Fruit fly (Drosophila melanogaster) whole organism, embryonic: Measurements from ENCODE around the gene Smug.

Source experiments
- BEAF-32 ChIP-seq: fragments of 200-800 bp; sonication (Bioruptor generic); optimal IDR thresholded peaks from 3 replicates; lab custom pipeline; 2017; ENCODE audit warnings: missing biosample characterization, missing genetic modification characterization, mild to moderate bottlenecking, moderate library complexity, missing genetic modification reagents
- Bgb ChIP-seq: fragments of 200-800 bp; sonication (Bioruptor generic); IDR thresholded peaks from 2 replicates; pipeline ENCODE4 v1.3.6; 2022; ENCODE audit warnings: missing biosample characterization, missing genetic modification characterization; ENCODE audit not compliant: partially characterized antibody
- CG10321 ChIP-seq: fragments of 200-800 bp; sonication (Bioruptor generic); IDR thresholded peaks from 2 replicates; pipeline ENCODE4 v1.3.6; 2022; ENCODE audit warnings: missing biosample characterization, missing genetic modification characterization
- CG14050 ChIP-seq: fragments of 200-800 bp; sonication (Bioruptor generic); IDR thresholded peaks from 3 replicates; pipeline ENCODE4 v1.3.6; 2022; ENCODE audit warnings: missing biosample characterization, missing genetic modification characterization
- CG15269 ChIP-seq: fragments of 200-800 bp; sonication (Bioruptor generic); optimal IDR thresholded peaks from 2 replicates; lab custom pipeline; 2018; ENCODE audit warnings: missing biosample characterization, mild to moderate bottlenecking, missing genetic modification characterization, moderate library complexity
- CG1647 ChIP-seq: fragments of 200-800 bp; sonication (Bioruptor generic); optimal IDR thresholded peaks from 3 replicates; lab custom pipeline; 2016; ENCODE audit warnings: missing biosample characterization, missing genetic modification characterization
- CG17186 ChIP-seq: fragments of 200-800 bp; sonication (Bioruptor generic); optimal IDR thresholded peaks from 3 replicates; lab custom pipeline; 2017; ENCODE audit warnings: missing biosample characterization, missing genetic modification reagents, missing genetic modification characterization
- CG3838 ChIP-seq: fragments of 200-800 bp; sonication (Bioruptor generic); optimal IDR thresholded peaks from 3 replicates; lab custom pipeline; 2016; ENCODE audit warnings: missing biosample characterization, missing genetic modification characterization
- CG4617 ChIP-seq: fragments of 200-800 bp; sonication (Bioruptor generic); optimal IDR thresholded peaks from 3 replicates; lab custom pipeline; 2016; ENCODE audit warnings: missing biosample characterization, missing genetic modification characterization, borderline replicate concordance
- CG4820 ChIP-seq: fragments of 200-800 bp; sonication (Bioruptor generic); optimal IDR thresholded peaks from 3 replicates; lab custom pipeline; 2016; ENCODE audit warnings: missing biosample characterization, missing genetic modification characterization
- CG6813 ChIP-seq: fragments of 200-800 bp; sonication (Bioruptor generic); optimal IDR thresholded peaks from 2 replicates; lab custom pipeline; 2017; ENCODE audit warnings: missing biosample characterization, missing genetic modification characterization, mild to moderate bottlenecking, moderate library complexity, missing genetic modification reagents
- CG8359 ChIP-seq: fragments of 200-800 bp; sonication (Bioruptor generic); optimal IDR thresholded peaks from 2 replicates; lab custom pipeline; 2017; ENCODE audit warnings: missing biosample characterization, mild to moderate bottlenecking, missing genetic modification characterization, borderline replicate concordance
- Camta ChIP-seq: fragments of 200-800 bp; sonication (Bioruptor generic); optimal IDR thresholded peaks from 2 replicates; lab custom pipeline; 2016; ENCODE audit warnings: missing biosample characterization, missing genetic modification characterization
- Ets65A ChIP-seq: fragments of 200-800 bp; sonication (Bioruptor generic); peaks from one replicate; lab custom pipeline; 2016; ENCODE audit warnings: missing biosample characterization, missing genetic modification characterization
- Hmr ChIP-seq: fragments of 200-800 bp; sonication (Bioruptor generic); optimal IDR thresholded peaks from 3 replicates; lab custom pipeline; 2017; ENCODE audit warnings: mild to moderate bottlenecking, missing biosample characterization, missing genetic modification reagents, missing genetic modification characterization
- Kr ChIP-seq: fragments of 200-800 bp; sonication (Bioruptor generic); optimal IDR thresholded peaks from 2 replicates; lab custom pipeline; 2017; ENCODE audit warnings: missing biosample characterization, mild to moderate bottlenecking, missing genetic modification characterization
- Lpt ChIP-seq: fragments of >200 bp; optimal IDR thresholded peaks from 2 replicates; lab custom pipeline; 2018; ENCODE audit warnings: missing biosample characterization, missing genetic modification characterization
- MBD-R2 ChIP-seq: fragments of 200-800 bp; sonication (Bioruptor generic); IDR thresholded peaks from 2 replicates; pipeline ENCODE4 v1.3.6; 2022; ENCODE audit warnings: missing biosample characterization, missing genetic modification characterization
- Med ChIP-seq: fragments of 200-800 bp; sonication (Bioruptor generic); peaks from one replicate; lab custom pipeline; 2016; ENCODE audit warnings: missing biosample characterization, missing genetic modification characterization, mild to moderate bottlenecking, inconsistent platforms, moderate library complexity
- Nf-YC ChIP-seq: fragments of 200-800 bp; optimal IDR thresholded peaks from 3 replicates; lab custom pipeline; 2019; ENCODE audit warnings: missing biosample characterization, mild to moderate bottlenecking, missing genetic modification characterization, moderate library complexity
- Rfx ChIP-seq: fragments of 200-800 bp; sonication (Bioruptor generic); IDR thresholded peaks from 2 replicates; pipeline ENCODE4 v1.3.6; 2022; ENCODE audit warnings: missing biosample characterization, missing genetic modification characterization
- Rx ChIP-seq: fragments of 200-800 bp; sonication (Bioruptor generic); IDR thresholded peaks from 2 replicates; pipeline ENCODE4 v1.3.6; 2022; ENCODE audit warnings: missing biosample characterization, missing genetic modification characterization
- Ssrp ChIP-seq: fragments of 200-800 bp; sonication (Bioruptor generic); optimal IDR thresholded peaks from 2 replicates; lab custom pipeline; 2018; ENCODE audit warnings: missing biosample characterization, mild to moderate bottlenecking, missing genetic modification characterization, moderate library complexity
- ab ChIP-seq: fragments of 200-800 bp; sonication (Bioruptor generic); optimal IDR thresholded peaks from 2 replicates; lab custom pipeline; 2016; ENCODE audit warnings: missing biosample characterization, missing genetic modification characterization
- bbx ChIP-seq: fragments of 200-800 bp; sonication (Bioruptor generic); IDR thresholded peaks from 2 replicates; pipeline ENCODE4 v1.3.6; 2022; ENCODE audit warnings: missing biosample characterization, missing genetic modification characterization; ENCODE audit not compliant: partially characterized antibody
- btn ChIP-seq: fragments of 200-800 bp; sonication (Bioruptor generic); optimal IDR thresholded peaks from 2 replicates; lab custom pipeline; 2016; ENCODE audit warnings: missing biosample characterization, missing genetic modification characterization
- cwo ChIP-seq: fragments of 200-800 bp; sonication (Bioruptor generic); optimal IDR thresholded peaks from 3 replicates; lab custom pipeline; 2017; ENCODE audit warnings: missing biosample characterization, missing genetic modification characterization, mild to moderate bottlenecking, moderate library complexity, missing genetic modification reagents
- dan ChIP-seq: fragments of 200-800 bp; sonication (Bioruptor generic); IDR thresholded peaks from 2 replicates; pipeline ENCODE4 v1.3.6; 2022; ENCODE audit warnings: missing biosample characterization, missing genetic modification characterization
- dmrt11E ChIP-seq: fragments of 200-800 bp; sonication (Bioruptor generic); optimal IDR thresholded peaks from 3 replicates; lab custom pipeline; 2018; ENCODE audit warnings: missing biosample characterization, mild to moderate bottlenecking, missing genetic modification characterization, moderate library complexity
- fd3F ChIP-seq: fragments of 200-800 bp; sonication (Bioruptor generic); optimal IDR thresholded peaks from 2 replicates; lab custom pipeline; 2018; ENCODE audit warnings: missing biosample characterization, mild to moderate bottlenecking, missing genetic modification characterization, moderate library complexity
- jing ChIP-seq: fragments of 200-800 bp; sonication (Bioruptor generic); optimal IDR thresholded peaks from 2 replicates; lab custom pipeline; 2018; ENCODE audit warnings: missing biosample characterization, mild to moderate bottlenecking, missing genetic modification characterization
- nerfin-1 ChIP-seq: fragments of 200-800 bp; sonication (Bioruptor generic); optimal IDR thresholded peaks from 3 replicates; lab custom pipeline; 2019; ENCODE audit warnings: missing biosample characterization, mild to moderate bottlenecking, missing genetic modification characterization, moderate library complexity
- sd ChIP-seq: fragments of 200-800 bp; sonication (Bioruptor generic); optimal IDR thresholded peaks from 3 replicates; lab custom pipeline; 2018; ENCODE audit warnings: missing biosample characterization, mild to moderate bottlenecking, missing genetic modification characterization, moderate library complexity
- tap ChIP-seq: fragments of 200-800 bp; optimal IDR thresholded peaks from 3 replicates; lab custom pipeline; 2019; ENCODE audit warnings: missing biosample characterization, mild to moderate bottlenecking, missing genetic modification characterization, moderate library complexity
- tup ChIP-seq: fragments of 200-800 bp; sonication (Bioruptor generic); optimal IDR thresholded peaks from 2 replicates; lab custom pipeline; 2016; ENCODE audit warnings: missing biosample characterization, mild to moderate bottlenecking, missing genetic modification characterization, moderate library complexity
- wek ChIP-seq: fragments of 200-800 bp; sonication (Bioruptor generic); optimal IDR thresholded peaks from 3 replicates; lab custom pipeline; 2018; ENCODE audit warnings: missing biosample characterization, mild to moderate bottlenecking, missing genetic modification characterization, moderate library complexity
- zfh1 ChIP-seq: fragments of 200-800 bp; sonication (Bioruptor generic); IDR thresholded peaks from 3 replicates; pipeline ENCODE4 v1.3.6; 2022; ENCODE audit warnings: missing biosample characterization, missing genetic modification characterization

Smug gene

DNA sequence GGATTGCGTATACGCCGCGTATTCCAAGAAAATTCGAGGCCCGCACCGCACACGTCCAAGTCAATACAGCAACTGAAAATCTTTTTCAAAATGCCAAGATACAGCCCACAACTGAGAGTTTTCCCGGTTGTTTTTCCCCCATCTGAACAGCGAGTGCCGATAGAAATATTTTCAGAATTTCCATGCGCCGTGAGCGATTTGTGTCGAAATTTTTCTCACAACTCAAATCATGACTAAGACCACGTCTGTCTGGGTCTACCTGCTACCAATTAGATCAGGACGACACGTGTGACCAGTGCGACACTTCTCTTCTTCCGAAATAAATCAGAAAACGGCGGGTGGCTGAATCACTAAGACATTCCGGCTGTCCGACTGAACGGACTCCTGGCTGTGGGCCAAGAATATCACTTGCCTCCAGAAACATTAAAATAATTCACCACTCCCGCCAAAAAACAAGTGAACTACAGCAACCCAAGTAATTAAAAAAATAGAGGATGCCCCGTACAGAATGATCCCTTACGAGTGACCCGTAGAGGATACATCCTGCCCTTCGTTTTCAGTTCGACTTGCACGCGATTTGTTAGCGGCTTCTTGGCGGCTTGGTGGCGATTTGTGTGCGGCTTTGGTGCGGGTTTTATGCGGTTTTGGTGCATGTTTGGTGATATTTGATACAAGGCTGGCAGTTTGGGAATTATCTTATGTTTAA, 24.9 kb upstream of the Smug start, which contains the start of gene cher:
TSS of gene cher (minus strand) at position 51 of the 706 bp plus-strand sequence.
- no peak for TF ChIP-seq CG14050 (GFP tag; lab: Robert Waterston, UW)
- no peak for TF ChIP-seq CG6813 (GFP tag; lab: Kevin White, UChicago)
- TF ChIP-seq CG3838 (GFP tag; lab: Kevin White, UChicago): no peak
- TF ChIP-seq CG15269: no peak
- TF ChIP-seq CG8359 (GFP tag; lab: Kevin White, UChicago): peak; percentile 97
- TF ChIP-seq CG4617: no peak
- TF ChIP-seq Med (GFP tag; lab: Kevin White, UChicago): peak; percentile 61
- peak; percentile 53 for TF ChIP-seq sd
- TF ChIP-seq jing (GFP tag; lab: Kevin White, UChicago): no peak
- TF ChIP-seq Ets65A (GFP tag; lab: Kevin White, UChicago): peak; percentile 47
- TF ChIP-seq cwo (GFP tag; lab: Kevin White, UChicago): peak; percentile 30
- TF ChIP-seq dmrt11E (tag; lab: Kevin White, UChicago): no peak
- no peak for TF ChIP-seq dan (GFP tag; lab: Robert Waterston, UW)
- no peak for TF ChIP-seq Ssrp (tag; lab: Kevin White, UChicago)

DNA sequence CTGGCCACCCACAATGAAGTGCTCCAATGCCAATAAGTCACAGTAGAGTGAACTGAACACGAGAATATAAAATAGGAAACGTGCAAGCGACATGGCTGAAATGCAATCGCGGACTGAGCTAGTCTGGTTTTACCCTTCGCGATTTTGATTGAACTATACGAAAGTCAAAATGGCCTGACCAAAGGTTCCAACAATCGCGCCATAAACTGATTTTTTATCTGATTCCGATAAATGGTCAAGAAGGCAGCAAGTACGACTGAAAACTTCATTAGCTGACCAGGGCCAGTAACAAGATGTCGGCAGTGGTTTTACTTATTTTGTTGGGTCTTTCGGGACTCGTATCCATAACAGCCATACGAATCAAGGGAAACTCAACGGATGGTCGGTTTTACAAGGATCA, 23.5 kb upstream of the Smug start, which contains the start of the genes CG17477 and CG31269:
TSS of gene CG17477 (minus strand) at position 101 of the 400 bp plus-strand sequence.
TSS of gene CG31269 (plus strand) at position 289 of the 400 bp plus-strand sequence.
- TF ChIP-seq ab (no peak), tap (no peak), Hmr (GFP tag; lab: Kevin White, UChicago) (no peak), zfh1 (GFP tag; lab: Robert Waterston, UW) (no peak), CG15269 (no peak), Lpt (GFP tag; lab: Kevin White, UChicago) (no peak), Rfx (GFP tag; lab: Robert Waterston, UW) (no peak), bbx (GFP tag; lab: Robert Waterston, UW) (no peak), Rx (GFP tag; lab: Robert Waterston, UW) (no peak), CG1647 (no peak), BEAF-32 (GFP tag; lab: Kevin White, UChicago) (no peak), Kr (GFP tag; lab: Kevin White, UChicago) (no peak), btn (GFP tag; lab: Kevin White, UChicago) (no peak)

DNA sequence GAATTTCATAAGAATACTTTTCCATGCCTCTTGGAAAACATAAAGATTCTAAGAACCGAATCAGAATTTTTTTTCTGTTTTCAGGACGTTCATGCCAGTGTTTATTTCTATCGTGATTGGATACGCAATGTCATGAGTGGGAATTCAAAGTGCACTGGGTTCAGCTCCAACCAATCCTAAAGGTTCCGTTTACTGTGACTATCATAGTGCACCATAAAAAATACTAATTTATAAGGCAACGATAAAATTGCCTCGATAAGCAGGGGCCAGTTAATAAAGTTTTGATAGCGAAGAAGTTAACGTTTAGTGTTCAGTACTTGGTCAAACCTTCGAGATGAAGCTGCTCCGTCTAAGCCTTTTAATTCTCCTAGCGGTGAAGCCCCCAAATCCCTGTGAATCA, 22.5 kb upstream of the Smug start, which contains the start of gene CG31265:
TSS of gene CG31265 (plus strand) at position 301 of the 400 bp plus-strand sequence.
- no peak for TF ChIP-seq Bgb (GFP tag; lab: Robert Waterston, UW)
- no peak for TF ChIP-seq CG4820
- TF ChIP-seq wek (GFP tag; lab: Kevin White, UChicago): no peak
- TF ChIP-seq Camta (GFP tag; lab: Kevin White, UChicago): no peak
- no peak for TF ChIP-seq CG17186
- no peak for TF ChIP-seq fd3F (GFP tag; lab: Kevin White, UChicago)
- TF ChIP-seq CG10321 (GFP tag; lab: Robert Waterston, UW): no peak
- TF ChIP-seq tup: no peak
- TF ChIP-seq MBD-R2: no peak
- no peak for TF ChIP-seq Nf-YC (tag; lab: Kevin White, UChicago)
- no peak for TF ChIP-seq nerfin-1 (tag; lab: Kevin White, UChicago)
